Worm (Caenorhabditis elegans) whole organism, young adult: ENCODE measurements around the gene srbc-8.
A peak's percentile ranks its signal among the peaks of the same experiment; 100 is the strongest.
"Not testable (repeated sequence)": the region's sequence is repeated elsewhere in the genome, so short reads cannot be mapped to it uniquely, and the experiment has no call there.

ENCODE experiments used
- B0035.1 ChIP-seq: sonication (generic microtip); optimal IDR thresholded peaks from 2 replicates; lab custom pipeline; 2016; ENCODE audit warnings: missing genetic modification characterization, mild to moderate bottlenecking, missing compliant biosample characterization, missing genotype, missing genetic modification reagents
- C06A6.2 ChIP-seq: fragments of 200-800 bp; sonication (Bioruptor generic); conservative IDR thresholded peaks from 2 replicates; pipeline ENCODE4 v1.3.6; 2022; ENCODE audit warnings: missing genetic modification characterization, missing compliant biosample characterization
- F10E7.11 ChIP-seq: sonication (generic microtip); optimal IDR thresholded peaks from 2 replicates; lab custom pipeline; 2017; ENCODE audit warnings: mild to moderate bottlenecking, missing genetic modification characterization, moderate library complexity, missing compliant biosample characterization
- F22D6.2 ChIP-seq: sonication (generic microtip); optimal IDR thresholded peaks from 2 replicates; lab custom pipeline; 2016; ENCODE audit warnings: mild to moderate bottlenecking, missing genetic modification characterization, missing compliant biosample characterization
- F33H1.4 ChIP-seq: fragments of 200-800 bp; sonication (Bioruptor generic); IDR thresholded peaks from 2 replicates; pipeline ENCODE4 v1.3.6; 2022; ENCODE audit warnings: missing genetic modification reagents, missing genetic modification characterization, missing compliant biosample characterization
- F37B4.10 ChIP-seq: fragments of 200-800 bp; sonication (Bioruptor generic); IDR thresholded peaks from 2 replicates; pipeline ENCODE4 v1.3.6; 2022; ENCODE audit warnings: missing genetic modification characterization, missing compliant biosample characterization
- F39B2.1 ChIP-seq: fragments of 200-800 bp; sonication (Bioruptor generic); IDR thresholded peaks from 2 replicates; pipeline ENCODE4 v1.3.6; 2022; ENCODE audit warnings: missing genetic modification reagents, missing genetic modification characterization, missing compliant biosample characterization
- K11D2.4 ChIP-seq: fragments of 200-800 bp; sonication (Bioruptor generic); IDR thresholded peaks from 2 replicates; pipeline ENCODE4 v1.3.6; 2022; ENCODE audit warnings: missing genetic modification reagents, missing genetic modification characterization, missing compliant biosample characterization
- Y56A3A.18 ChIP-seq: fragments of 200-800 bp; sonication (Bioruptor generic); IDR thresholded peaks from 2 replicates; pipeline ENCODE4 v1.3.6; 2022; ENCODE audit warnings: missing genetic modification reagents, missing genetic modification characterization, missing compliant biosample characterization
- Y67H2A.10 ChIP-seq: fragments of 200-800 bp; sonication (Bioruptor generic); conservative IDR thresholded peaks from 2 replicates; pipeline ENCODE4 v1.3.6; 2022; ENCODE audit warnings: missing genetic modification reagents, missing genetic modification characterization, missing compliant biosample characterization
- ZK185.1 ChIP-seq: sonication (generic microtip); optimal IDR thresholded peaks from 2 replicates; lab custom pipeline; 2016; ENCODE audit warnings: mild to moderate bottlenecking, missing genetic modification characterization, missing compliant biosample characterization; ENCODE audit not compliant: poor library complexity, severe bottlenecking
- aptf-3 ChIP-seq: fragments of 200-800 bp; sonication (Bioruptor generic); IDR thresholded peaks from 2 replicates; pipeline ENCODE4 v1.3.6; 2022; ENCODE audit warnings: missing genetic modification characterization, missing compliant biosample characterization
- athp-1 ChIP-seq: sonication (generic microtip); optimal IDR thresholded peaks from 2 replicates; lab custom pipeline; 2017; ENCODE audit warnings: mild to moderate bottlenecking, missing genetic modification characterization, missing compliant biosample characterization
- bed-1 ChIP-seq: fragments of 200-800 bp; sonication (Bioruptor generic); IDR thresholded peaks from 2 replicates; pipeline ENCODE4 v1.3.6; 2022; ENCODE audit warnings: missing genetic modification reagents, missing genetic modification characterization, missing compliant biosample characterization
- bed-2 ChIP-seq: fragments of 200-800 bp; sonication (Bioruptor generic); IDR thresholded peaks from 2 replicates; pipeline ENCODE4 v1.3.6; 2022; ENCODE audit warnings: missing genetic modification reagents, missing genetic modification characterization, missing compliant biosample characterization
- ceh-79 ChIP-seq: sonication (generic microtip); optimal IDR thresholded peaks from 2 replicates; lab custom pipeline; 2017; ENCODE audit warnings: mild to moderate bottlenecking, missing genetic modification characterization, missing compliant biosample characterization
- ets-4 ChIP-seq: fragments of 200-800 bp; sonication (Bioruptor generic); optimal IDR thresholded peaks from 2 replicates; lab custom pipeline; 2018; ENCODE audit warnings: mild to moderate bottlenecking, missing genetic modification characterization, missing compliant biosample characterization
- hlh-12 ChIP-seq: sonication (generic microtip); optimal IDR thresholded peaks from 2 replicates; lab custom pipeline; 2016; ENCODE audit warnings: missing genetic modification characterization, missing compliant biosample characterization
- hmg-1.2 ChIP-seq: fragments of 200-800 bp; sonication (Bioruptor generic); IDR thresholded peaks from 2 replicates; pipeline ENCODE4 v1.3.6; 2022; ENCODE audit warnings: missing genetic modification reagents, missing genetic modification characterization, missing compliant biosample characterization
- lag-1 ChIP-seq: fragments of 200-800 bp; sonication (Bioruptor generic); IDR thresholded peaks from 2 replicates; pipeline ENCODE4 v1.3.6; 2022; ENCODE audit warnings: missing genetic modification reagents, missing genetic modification characterization, missing compliant biosample characterization
- lin-54 ChIP-seq: fragments of 200-800 bp; sonication (Bioruptor generic); optimal IDR thresholded peaks from 2 replicates; lab custom pipeline; 2018; ENCODE audit warnings: mild to moderate bottlenecking, missing genetic modification characterization, missing compliant biosample characterization
- lsl-1 ChIP-seq: fragments of 200-800 bp; sonication (Bioruptor generic); optimal IDR thresholded peaks from 2 replicates; lab custom pipeline; 2018; ENCODE audit warnings: mild to moderate bottlenecking, missing genetic modification characterization, moderate library complexity, missing compliant biosample characterization
- lsy-27 ChIP-seq: sonication (generic microtip); optimal IDR thresholded peaks from 2 replicates; lab custom pipeline; 2017; ENCODE audit warnings: missing genetic modification characterization, mild to moderate bottlenecking, missing compliant biosample characterization, antibody characterized with exemption, missing genotype, borderline replicate concordance; ENCODE audit not compliant: insufficient read depth
- nfyb-1 ChIP-seq: fragments of 200-800 bp; sonication (Bioruptor generic); IDR thresholded peaks from 2 replicates; pipeline ENCODE4 v1.3.6; 2022; ENCODE audit warnings: missing genetic modification reagents, missing genetic modification characterization, missing compliant biosample characterization
- nhr-80 ChIP-seq: sonication (generic microtip); optimal IDR thresholded peaks from 2 replicates; lab custom pipeline; 2016; ENCODE audit warnings: missing genetic modification characterization, missing compliant biosample characterization
- pha-4 ChIP-seq: fragments of 150-350 bp; sonication (generic microtip); optimal IDR thresholded peaks from 2 replicates; lab custom pipeline; 2014; ENCODE audit warnings: missing biosample characterization, missing genetic modification reagents, missing genetic modification characterization
- rec-8 ChIP-seq, 2 experiments: sonication (generic microtip); optimal IDR thresholded peaks; 2 replicates each; lab custom pipeline; 2016; ENCODE audit warnings: mild to moderate bottlenecking in 2 of 2, missing genetic modification characterization in 2 of 2, missing genetic modification reagents in 2 of 2, missing genotype in 2 of 2, missing biosample characterization in 1 of 2, missing compliant biosample characterization in 1 of 2, moderate library complexity in 1 of 2
- repo-1 ChIP-seq: sonication (generic microtip); optimal IDR thresholded peaks from 2 replicates; lab custom pipeline; 2017; ENCODE audit warnings: mild to moderate bottlenecking, missing genetic modification characterization, missing compliant biosample characterization
- sea-2 ChIP-seq: fragments of 200-800 bp; sonication (Bioruptor generic); IDR thresholded peaks from 2 replicates; pipeline ENCODE4 v1.3.6; 2022; ENCODE audit warnings: missing genetic modification characterization, missing compliant biosample characterization
- somi-1 ChIP-seq: fragments of 200-800 bp; sonication (Bioruptor generic); optimal IDR thresholded peaks from 2 replicates; lab custom pipeline; 2018; ENCODE audit warnings: mild to moderate bottlenecking, missing genetic modification characterization, missing compliant biosample characterization
- sptf-2 ChIP-seq: fragments of 200-800 bp; sonication (Bioruptor generic); optimal IDR thresholded peaks from 2 replicates; lab custom pipeline; 2018; ENCODE audit warnings: mild to moderate bottlenecking, missing genetic modification characterization, missing compliant biosample characterization
- tbx-9 ChIP-seq: sonication (generic microtip); optimal IDR thresholded peaks from 2 replicates; lab custom pipeline; 2016; ENCODE audit warnings: borderline replicate concordance, missing genetic modification characterization, inconsistent platforms, missing compliant biosample characterization
- unc-130 ChIP-seq: sonication (generic microtip); optimal IDR thresholded peaks from 2 replicates; lab custom pipeline; 2016; ENCODE audit warnings: missing genetic modification reagents, missing genetic modification characterization, missing compliant biosample characterization
- ztf-22 ChIP-seq: fragments of 200-800 bp; sonication (Bioruptor generic); optimal IDR thresholded peaks from 2 replicates; lab custom pipeline; 2018; ENCODE audit warnings: mild to moderate bottlenecking, missing genetic modification characterization, moderate library complexity, missing compliant biosample characterization

Gene srbc-8

DNA sequence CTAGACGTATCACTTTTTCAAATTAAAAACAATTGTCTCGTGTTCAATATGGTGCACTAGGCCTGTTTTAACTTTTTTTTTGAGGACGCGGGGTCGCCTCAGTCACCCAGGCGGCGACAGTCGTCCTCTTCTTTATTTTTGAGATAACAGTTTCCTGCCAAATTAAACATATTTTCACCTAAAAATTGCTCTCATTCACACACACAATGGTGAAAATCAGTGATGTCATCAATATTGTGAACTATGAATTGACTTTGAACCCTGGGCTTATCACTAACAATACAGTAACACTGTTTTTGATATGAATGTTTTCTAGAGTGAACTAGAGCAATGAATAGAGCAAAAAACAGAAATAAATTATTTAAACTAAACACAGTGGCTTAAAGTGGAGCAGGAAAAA lies 36.4 kb upstream of the srbc-8 start:
- peak; percentile 73 for TF ChIP-seq nhr-80 (tag; lab: Kevin White, UChicago)
- no peak for TF ChIP-seq aptf-3 (GFP tag; lab: Robert Waterston, UW)
- TF ChIP-seq, all 124 proteins: peak for 1

DNA sequence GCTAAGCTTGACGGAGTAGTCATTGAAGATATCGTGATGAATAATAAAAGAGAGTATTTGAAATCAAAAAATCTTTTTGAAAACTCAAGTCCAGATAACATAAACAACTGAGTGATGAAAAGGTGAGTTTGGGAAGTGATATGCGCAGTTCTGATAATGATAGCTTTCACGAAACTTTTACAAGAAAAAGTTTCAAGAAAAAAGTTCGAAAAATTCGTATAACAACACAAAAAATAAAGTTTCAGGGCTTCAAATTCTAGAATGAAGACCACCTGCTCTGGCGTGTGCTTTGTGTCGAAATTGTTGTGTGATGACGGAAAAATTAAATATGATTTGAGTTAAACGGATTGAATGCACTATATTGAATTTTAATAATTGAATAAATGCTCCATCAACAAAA lies 35.2 kb upstream of the srbc-8 start, which contains the start of gene srb-19:
TSS of gene srb-19 (minus strand) at position 101 of the 400 bp plus-strand sequence.
- no peak for TF ChIP-seq sptf-2 (GFP tag; lab: Kevin White, UChicago)
- TF ChIP-seq ets-4 (GFP tag; lab: Kevin White, UChicago), result no peak
- no peak for TF ChIP-seq lsy-27 (tag; lab: Kevin White, UChicago)
- no peak for TF ChIP-seq F39B2.1 (GFP tag; lab: Robert Waterston, UW)
- no peak for TF ChIP-seq K11D2.4 (GFP tag; lab: Robert Waterston, UW)
- TF ChIP-seq tbx-9 (tag; lab: Kevin White, UChicago), result no peak
- no peak for TF ChIP-seq ceh-79 (tag; lab: Kevin White, UChicago)

ce11 chrV:7514939-7515338 lies 30.0 kb upstream of the srbc-8 start, which contains the start of gene srb-18:
Gene srb-18 (plus strand): TSS chrV:7515239.
- TF ChIP-seq ztf-22 (GFP tag; lab: Kevin White, UChicago), result no peak
- no peak for TF ChIP-seq hmg-1.2
- TF ChIP-seq bed-1 (GFP tag; lab: Robert Waterston, UW), result no peak
- TF ChIP-seq lag-1 (GFP tag; lab: Robert Waterston, UW), result no peak
- no peak for TF ChIP-seq C06A6.2 (GFP tag; lab: Robert Waterston, UW)
- TF ChIP-seq rec-8 (tag; optimal IDR thresholded peaks at IDR 0.05; lab: Kevin White, UChicago), result no peak
- TF ChIP-seq somi-1 (GFP tag; lab: Kevin White, UChicago), result no peak
- TF ChIP-seq bed-2 (GFP tag; lab: Robert Waterston, UW), result no peak
- no peak for TF ChIP-seq B0035.1 (tag; lab: Kevin White, UChicago)
- TF ChIP-seq, all 124 proteins: peak for 0

ce11 chrV:7511465-7511864 lies 26.6 kb upstream of the srbc-8 start, which contains the start of gene nhr-171:
Gene nhr-171 (plus strand): TSS chrV:7511765.
- TF ChIP-seq Y67H2A.10 (GFP tag; lab: Robert Waterston, UW); sea-2 (GFP tag; lab: Robert Waterston, UW); lsl-1 (GFP tag; lab: Kevin White, UChicago): not testable (repeated sequence)

DNA sequence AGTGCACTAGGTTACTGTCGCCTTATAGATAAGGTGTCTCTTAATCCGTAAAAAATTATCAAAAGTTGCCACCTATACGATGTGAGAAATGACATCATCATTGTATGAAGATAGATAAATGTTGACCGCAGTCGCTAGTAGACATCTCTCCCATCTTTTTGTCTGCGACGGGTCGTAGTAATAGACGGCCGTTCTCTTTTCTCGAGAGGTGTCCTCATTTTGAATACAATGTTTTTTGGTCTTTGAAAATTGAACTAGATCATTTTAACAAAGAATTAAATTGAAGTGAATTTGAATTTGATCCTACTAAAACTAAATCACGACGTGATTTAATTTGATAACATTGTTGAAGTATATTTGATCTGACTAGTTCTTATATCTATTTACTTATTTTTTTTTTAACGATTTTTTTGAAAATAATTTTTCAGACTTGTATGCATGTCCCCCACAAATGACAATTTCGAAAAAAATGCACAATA lies 23.7 kb upstream of the srbc-8 start, which contains the start of the genes str-31 and nhr-172:
TSS of gene str-31 (minus strand) at position 101 of the 479 bp plus-strand sequence.
TSS of gene nhr-172 (plus strand) at position 429 of the 479 bp plus-strand sequence.
- no peak for TF ChIP-seq nfyb-1
- TF ChIP-seq unc-130 (GFP tag; lab: Kevin White, UChicago), result no peak
- no peak for TF ChIP-seq lag-1 (GFP tag; lab: Robert Waterston, UW)
- no peak for TF ChIP-seq F10E7.11 (tag; lab: Kevin White, UChicago)
- TF ChIP-seq F33H1.4 (GFP tag; lab: Robert Waterston, UW), result no peak
- TF ChIP-seq bed-1 (GFP tag; lab: Robert Waterston, UW), result no peak
- TF ChIP-seq F22D6.2, result no peak
- no peak for TF ChIP-seq lin-54 (GFP tag; lab: Kevin White, UChicago)
- no peak for TF ChIP-seq ceh-79 (tag; lab: Kevin White, UChicago)
- no peak for TF ChIP-seq rec-8 (tag; optimal IDR thresholded peaks at IDR 0.05; lab: Kevin White, UChicago)
- TF ChIP-seq hlh-12, result no peak
- no peak for TF ChIP-seq pha-4 (tag; lab: Kevin White, UChicago)
- no peak for TF ChIP-seq ZK185.1 (tag; lab: Kevin White, UChicago)
- TF ChIP-seq lsy-27 (tag; lab: Kevin White, UChicago), result no peak
- no peak for TF ChIP-seq F37B4.10 (GFP tag; lab: Robert Waterston, UW)
- no peak for TF ChIP-seq repo-1 (tag; lab: Kevin White, UChicago)
- no peak for TF ChIP-seq athp-1
- TF ChIP-seq Y56A3A.18 (GFP tag; lab: Robert Waterston, UW), result no peak
- TF ChIP-seq, all 124 proteins: peak for 0
